Worm (Caenorhabditis elegans): ENCODE measurements around the gene C24H10.2.
A peak's percentile ranks its signal among the peaks of the same experiment; 100 is the strongest.

Gene C24H10.2

ce11 chrX:5077696-5078343 is 13.4 kb downstream of the C24H10.2 start, which contains the start of gene cal-5:
cal-5 (minus strand) TSS chrX:5077961.
- TF ChIP-seq nfya-1 (tag; optimal IDR thresholded peaks at IDR 0.05; ENCODE audit: insufficient read depth) (no peak), pqm-1 (tag; optimal IDR thresholded peaks at IDR 0.05) (peak; percentile 64), lsy-12 (tag; optimal IDR thresholded peaks at IDR 0.05) (peak; percentile 21), nhr-25 (tag; optimal IDR thresholded peaks at IDR 0.05) (peak; percentile 68), hmg-11 (tag; optimal IDR thresholded peaks at IDR 0.05) (peak; percentile 21), ztf-11 (tag; optimal IDR thresholded peaks at IDR 0.05) (no peak), nhr-23 (tag; optimal IDR thresholded peaks at IDR 0.05) (peak; percentile 59), tbx-2 (tag; optimal IDR thresholded peaks at IDR 0.05) (peak; percentile 12), ceh-82 (tag; optimal IDR thresholded peaks at IDR 0.05) (no peak), elt-2 (tag; optimal IDR thresholded peaks at IDR 0.05) (peak; percentile 89), pha-4 (tag; optimal IDR thresholded peaks at IDR 0.05) (peak; percentile 25), ceh-16 (tag; optimal IDR thresholded peaks at IDR 0.05) (no peak), nhr-11 (tag; optimal IDR thresholded peaks at IDR 0.05) (no peak), lin-39 (tag; optimal IDR thresholded peaks at IDR 0.05) (no peak), elt-3 (tag; optimal IDR thresholded peaks at IDR 0.05) (no peak), jun-1 (tag; optimal IDR thresholded peaks at IDR 0.05) (no peak), ama-1 (optimal IDR thresholded peaks at IDR 0.05) (peak; percentile 58)

- TF ChIP-seq tbx-2 (tag; optimal IDR thresholded peaks at IDR 0.05) (no peak), nfya-1 (tag; optimal IDR thresholded peaks at IDR 0.05; ENCODE audit: insufficient read depth) (peak; percentile 31), R02D3.7 (tag; optimal IDR thresholded peaks at IDR 0.05) (no peak), ZK546.5 (tag; optimal IDR thresholded peaks at IDR 0.05) (no peak), nhr-67 (tag; optimal IDR thresholded peaks at IDR 0.05) (no peak), nhr-25 (tag; optimal IDR thresholded peaks at IDR 0.05) (peak; percentile 32)
Observed at ce11 chrX:5079297-5079696, 14.9 kb downstream of the C24H10.2 start.

- TF ChIP-seq nhr-67 (tag; optimal IDR thresholded peaks at IDR 0.05), result no peak
- TF ChIP-seq egl-27 (tag; optimal IDR thresholded peaks at IDR 0.05), result no peak
- TF ChIP-seq ztf-4 (tag; optimal IDR thresholded peaks at IDR 0.05), result no peak
- TF ChIP-seq zag-1 (tag; optimal IDR thresholded peaks at IDR 0.05), result no peak
- no peak for TF ChIP-seq ceh-9 (tag; optimal IDR thresholded peaks at IDR 0.05)
- TF ChIP-seq tbx-2 (tag; optimal IDR thresholded peaks at IDR 0.05), result no peak
- no peak for TF ChIP-seq ceh-82 (tag; optimal IDR thresholded peaks at IDR 0.05)
- no peak for TF ChIP-seq fkh-2 (tag; optimal IDR thresholded peaks at IDR 0.05)
- no peak for TF ChIP-seq R02D3.7 (tag; optimal IDR thresholded peaks at IDR 0.05)
Observed at ce11 chrX:5084080-5084479, 19.7 kb downstream of the C24H10.2 start.

- TF ChIP-seq nhr-237 (tag; optimal IDR thresholded peaks at IDR 0.05) (no peak), ceh-16 (tag; optimal IDR thresholded peaks at IDR 0.05) (no peak), aly-2 (tag; optimal IDR thresholded peaks at IDR 0.05) (no peak), elt-3 (tag; optimal IDR thresholded peaks at IDR 0.05) (no peak), pha-4 (tag; optimal IDR thresholded peaks at IDR 0.05) (no peak), lin-15B (tag; optimal IDR thresholded peaks at IDR 0.05) (no peak), egl-5 (tag; optimal IDR thresholded peaks at IDR 0.05) (no peak), nhr-12 (tag; optimal IDR thresholded peaks at IDR 0.05) (no peak), daf-12 (tag; optimal IDR thresholded peaks at IDR 0.05) (no peak), fkh-10 (GFP tag; optimal IDR thresholded peaks at IDR 0.05) (no peak), zag-1 (tag; optimal IDR thresholded peaks at IDR 0.05) (no peak), pqm-1 (tag; optimal IDR thresholded peaks at IDR 0.05) (no peak)
Observed at ce11 chrX:5084495-5084894, 20.1 kb downstream of the C24H10.2 start, which contains the start of gene ets-5. ets-5 (minus strand) TSS chrX:5084526.

ce11 chrX:5085465-5085864 is 21.1 kb downstream of the C24H10.2 start:
- TF ChIP-seq elt-1 (tag; optimal IDR thresholded peaks at IDR 0.05) (no peak), aly-2 (tag; optimal IDR thresholded peaks at IDR 0.05) (peak; percentile 16), nhr-11 (tag; optimal IDR thresholded peaks at IDR 0.05) (peak; percentile 72), mdl-1 (tag; optimal IDR thresholded peaks at IDR 0.05) (no peak), nhr-25 (tag; optimal IDR thresholded peaks at IDR 0.05) (peak; percentile 60), sea-2 (GFP tag; optimal IDR thresholded peaks at IDR 0.05) (peak; percentile 3), nhr-43 (tag; optimal IDR thresholded peaks at IDR 0.05; ENCODE audit: poor library complexity, severe bottlenecking) (peak; percentile 86), ceh-28 (tag; optimal IDR thresholded peaks at IDR 0.05) (peak; percentile 28), nhr-12 (tag; optimal IDR thresholded peaks at IDR 0.05) (no peak), nhr-76 (tag; optimal IDR thresholded peaks at IDR 0.05) (peak; percentile 23), elt-3 (tag; optimal IDR thresholded peaks at IDR 0.05) (peak in 1 of 3 experiments; percentile 40), snpc-4 (tag; optimal IDR thresholded peaks at IDR 0.05) (peak; percentile 26), nhr-237 (tag; optimal IDR thresholded peaks at IDR 0.05) (no peak), fos-1 (tag; optimal IDR thresholded peaks at IDR 0.05) (peak; percentile 29), ztf-4 (tag; optimal IDR thresholded peaks at IDR 0.05) (no peak), egl-5 (tag; optimal IDR thresholded peaks at IDR 0.05) (peak; percentile 57), fkh-2 (tag; optimal IDR thresholded peaks at IDR 0.05) (no peak), jun-1 (tag; optimal IDR thresholded peaks at IDR 0.05) (peak; percentile 64), unc-62 (GFP tag; optimal IDR thresholded peaks at IDR 0.05) (peak; percentile 17), nhr-67 (tag; optimal IDR thresholded peaks at IDR 0.05) (no peak), ceh-16 (tag; optimal IDR thresholded peaks at IDR 0.05) (no peak), nhr-23 (tag; optimal IDR thresholded peaks at IDR 0.05) (peak; percentile 45), lin-39 (tag; optimal IDR thresholded peaks at IDR 0.05) (peak; percentile 84), nhr-77 (tag; optimal IDR thresholded peaks at IDR 0.05) (peak; percentile 67), lsy-12 (tag; optimal IDR thresholded peaks at IDR 0.05) (peak; percentile 86), ceh-9 (tag; optimal IDR thresholded peaks at IDR 0.05) (no peak)
